Worm (Caenorhabditis elegans) whole organism, early embryonic: ENCODE measurements around the gene acr-2.

ENCODE experiments used
- B0310.2 ChIP-seq: sonication (generic microtip); optimal IDR thresholded peaks from 2 replicates; lab custom pipeline; 2016; ENCODE audit warnings: mild to moderate bottlenecking, missing genetic modification characterization, missing compliant biosample characterization
- ama-1 ChIP-seq: fragments of 150-350 bp; optimal IDR thresholded peaks from 2 replicates; lab custom pipeline; 2014
- flt-1 ChIP-seq: fragments of 200-800 bp; sonication (Bioruptor generic); IDR thresholded peaks from 2 replicates; pipeline ENCODE4 v1.3.6; 2022; ENCODE audit warnings: missing genetic modification characterization, missing compliant biosample characterization
- hmbx-1 ChIP-seq: sonication (generic microtip); optimal IDR thresholded peaks from 2 replicates; lab custom pipeline; 2016; ENCODE audit warnings: mild to moderate bottlenecking, missing genetic modification characterization, missing compliant biosample characterization
- hmg-4 ChIP-seq: fragments of 200-800 bp; sonication (Bioruptor generic); optimal IDR thresholded peaks from 2 replicates; lab custom pipeline; 2018; ENCODE audit warnings: mild to moderate bottlenecking, missing genetic modification characterization, missing compliant biosample characterization
- scrt-1 ChIP-seq: fragments of 200-800 bp; sonication (Bioruptor generic); IDR thresholded peaks from 2 replicates; pipeline ENCODE4 v1.3.6; 2022; ENCODE audit warnings: missing genetic modification characterization, missing compliant biosample characterization
- tbx-11 ChIP-seq: fragments of 200-800 bp; sonication (Bioruptor generic); IDR thresholded peaks from 2 replicates; pipeline ENCODE4 v1.3.6; 2022; ENCODE audit warnings: missing genetic modification characterization, missing compliant biosample characterization
- tbx-37 ChIP-seq: fragments of 200-800 bp; sonication (Bioruptor generic); conservative IDR thresholded peaks from 2 replicates; pipeline ENCODE4 v1.3.6; 2022; ENCODE audit warnings: missing genetic modification reagents, missing genetic modification characterization, missing compliant biosample characterization
- tra-4 ChIP-seq: sonication (generic microtip); optimal IDR thresholded peaks from 2 replicates; lab custom pipeline; 2017; ENCODE audit warnings: missing genetic modification characterization, missing compliant biosample characterization

DNA sequence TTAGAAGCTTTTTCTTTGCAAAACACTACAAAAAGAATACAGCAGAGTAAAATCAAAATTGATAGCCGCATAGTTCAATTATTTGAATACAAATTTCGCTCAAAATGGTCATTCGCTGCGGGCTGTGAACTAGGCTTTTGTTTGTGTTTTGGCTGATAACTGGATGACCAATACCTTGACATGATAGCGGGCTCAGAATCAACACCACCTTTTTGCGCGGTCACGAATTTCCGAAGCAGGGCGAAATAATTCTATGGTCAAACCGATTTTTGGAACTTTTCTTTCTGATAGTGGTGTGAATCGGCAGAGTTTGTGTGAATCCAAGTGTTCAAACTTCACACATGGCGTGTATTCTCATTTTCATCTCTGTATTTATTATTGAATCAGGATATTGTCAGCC lies 4.1 kb upstream of the acr-2 start, which contains the start of the genes F38B6.7 and F38B6.2:
- no peak for TF ChIP-seq tra-4
- TF ChIP-seq tbx-37 (GFP tag; lab: Robert Waterston, UW): no peak
- TF ChIP-seq scrt-1 (GFP tag; lab: Robert Waterston, UW): no peak
- no peak for TF ChIP-seq hmbx-1 (tag; lab: Kevin White, UChicago)
- TF ChIP-seq flt-1 (GFP tag; lab: Robert Waterston, UW): no peak
- TF ChIP-seq ama-1: no peak
- no peak for TF ChIP-seq tbx-11 (GFP tag; lab: Robert Waterston, UW)
- TF ChIP-seq B0310.2 (tag; lab: Kevin White, UChicago): no peak
- no peak for TF ChIP-seq hmg-4 (GFP tag; lab: Kevin White, UChicago)
